Fruit fly (Drosophila melanogaster) whole organism, embryonic: ENCODE results near the gene elgi.

Source experiments
- Adf1 ChIP-seq: fragments of 200-800 bp; sonication (Bioruptor generic); IDR thresholded peaks from 2 replicates; pipeline ENCODE4 v1.3.6; 2022; ENCODE audit warnings: missing biosample characterization, missing genetic modification characterization
- CG10209 ChIP-seq: fragments of 200-800 bp; sonication (Bioruptor generic); optimal IDR thresholded peaks from 3 replicates; lab custom pipeline; 2017; ENCODE audit warnings: missing biosample characterization, mild to moderate bottlenecking, missing genetic modification characterization, missing genetic modification reagents
- CG10321 ChIP-seq: fragments of 200-800 bp; sonication (Bioruptor generic); IDR thresholded peaks from 2 replicates; pipeline ENCODE4 v1.3.6; 2022; ENCODE audit warnings: missing biosample characterization, missing genetic modification characterization
- CG11398 ChIP-seq: fragments of 200-800 bp; sonication (Bioruptor generic); optimal IDR thresholded peaks from 2 replicates; lab custom pipeline; 2016; ENCODE audit warnings: missing biosample characterization, missing genetic modification characterization
- CG11456 ChIP-seq: fragments of 200-800 bp; sonication (Bioruptor generic); IDR thresholded peaks from 3 replicates; pipeline ENCODE4 v1.3.6; 2022; ENCODE audit warnings: missing biosample characterization, missing genetic modification characterization
- CG15269 ChIP-seq: fragments of 200-800 bp; sonication (Bioruptor generic); optimal IDR thresholded peaks from 2 replicates; lab custom pipeline; 2018; ENCODE audit warnings: missing biosample characterization, mild to moderate bottlenecking, missing genetic modification characterization, moderate library complexity
- CG1529 ChIP-seq: fragments of 200-800 bp; sonication (Bioruptor generic); optimal IDR thresholded peaks from 3 replicates; lab custom pipeline; 2018; ENCODE audit warnings: missing biosample characterization, missing genetic modification characterization
- CG16813 ChIP-seq: fragments of 200-800 bp; sonication (Bioruptor generic); IDR thresholded peaks from 3 replicates; pipeline ENCODE4 v1.3.6; 2022; ENCODE audit warnings: missing biosample characterization, missing genetic modification characterization; ENCODE audit not compliant: partially characterized antibody
- CG31365 ChIP-seq: fragments of 200-800 bp; sonication (Bioruptor generic); optimal IDR thresholded peaks from 2 replicates; lab custom pipeline; 2018; ENCODE audit warnings: missing biosample characterization, mild to moderate bottlenecking, missing genetic modification characterization
- CG32772 ChIP-seq: fragments of 200-800 bp; sonication (Bioruptor generic); IDR thresholded peaks from 2 replicates; pipeline ENCODE4 v1.3.6; 2022; ENCODE audit warnings: missing biosample characterization, missing genetic modification characterization
- CG3995 ChIP-seq: fragments of 200-800 bp; sonication (Bioruptor generic); optimal IDR thresholded peaks from 3 replicates; lab custom pipeline; 2016; ENCODE audit warnings: missing biosample characterization, missing genetic modification characterization
- CG4328 ChIP-seq: fragments of 200-800 bp; sonication (Bioruptor generic); optimal IDR thresholded peaks from 3 replicates; lab custom pipeline; 2017; ENCODE audit warnings: missing biosample characterization, missing genetic modification reagents, missing genetic modification characterization
- CG8290 ChIP-seq, 3 experiments: fragments of 200-800 bp; sonication (Bioruptor generic); optimal IDR thresholded peaks; 2 replicates each; lab custom pipeline; 2016 to 2019; ENCODE audit warnings: missing biosample characterization in 3 of 3, missing genetic modification characterization in 3 of 3, mild to moderate bottlenecking in 2 of 3, moderate library complexity in 1 of 3
- CG9215 ChIP-seq: fragments of 200-800 bp; sonication (Bioruptor generic); IDR thresholded peaks from 2 replicates; pipeline ENCODE4 v1.3.6; 2022; ENCODE audit warnings: missing biosample characterization, missing genetic modification characterization
- CG9727 ChIP-seq: fragments of 200-800 bp; sonication (Bioruptor generic); optimal IDR thresholded peaks from 3 replicates; lab custom pipeline; 2017; ENCODE audit warnings: missing biosample characterization, mild to moderate bottlenecking, missing genetic modification characterization
- CG9797 ChIP-seq: fragments of 200-800 bp; sonication (Bioruptor generic); optimal IDR thresholded peaks from 3 replicates; lab custom pipeline; 2018; ENCODE audit warnings: missing biosample characterization, mild to moderate bottlenecking, missing genetic modification characterization
- Chrac-16 ChIP-seq: fragments of 200-800 bp; sonication (Bioruptor generic); optimal IDR thresholded peaks from 3 replicates; lab custom pipeline; 2016; ENCODE audit warnings: missing biosample characterization, missing genetic modification characterization
- D19B ChIP-seq: fragments of 200-800 bp; sonication (Bioruptor generic); optimal IDR thresholded peaks from 2 replicates; lab custom pipeline; 2017; ENCODE audit warnings: missing biosample characterization, mild to moderate bottlenecking, missing genetic modification characterization
- Dp ChIP-seq: fragments of 200-800 bp; sonication (Bioruptor generic); optimal IDR thresholded peaks from 2 replicates; lab custom pipeline; 2018; ENCODE audit warnings: missing biosample characterization, mild to moderate bottlenecking, missing genetic modification characterization, moderate library complexity
- Drgx ChIP-seq: fragments of 200-800 bp; sonication (Bioruptor generic); IDR thresholded peaks from 2 replicates; pipeline ENCODE4 v1.3.6; 2022; ENCODE audit warnings: missing biosample characterization, missing genetic modification characterization
- E2f2 ChIP-seq: fragments of 200-800 bp; sonication (Bioruptor generic); IDR thresholded peaks from 2 replicates; pipeline ENCODE4 v1.3.6; 2022; ENCODE audit warnings: missing biosample characterization, missing genetic modification characterization
- Ets97D ChIP-seq: fragments of 200-800 bp; sonication (Bioruptor generic); optimal IDR thresholded peaks from 3 replicates; lab custom pipeline; 2016; ENCODE audit warnings: missing biosample characterization, missing genetic modification characterization
- Hey ChIP-seq: fragments of 200-800 bp; sonication (Bioruptor generic); optimal IDR thresholded peaks from 3 replicates; lab custom pipeline; 2018; ENCODE audit warnings: missing biosample characterization, mild to moderate bottlenecking, missing genetic modification characterization
- MBD-R2 ChIP-seq: fragments of 200-800 bp; sonication (Bioruptor generic); IDR thresholded peaks from 2 replicates; pipeline ENCODE4 v1.3.6; 2022; ENCODE audit warnings: missing biosample characterization, missing genetic modification characterization
- Mad ChIP-seq: fragments of 200-800 bp; sonication (Bioruptor generic); optimal IDR thresholded peaks from 2 replicates; lab custom pipeline; 2016; ENCODE audit warnings: missing biosample characterization, missing genetic modification characterization
- Med ChIP-seq: fragments of 200-800 bp; sonication (Bioruptor generic); peaks from one replicate; lab custom pipeline; 2016; ENCODE audit warnings: missing biosample characterization, missing genetic modification characterization, mild to moderate bottlenecking, inconsistent platforms, moderate library complexity
- Meics ChIP-seq: fragments of 200-800 bp; sonication (Bioruptor generic); optimal IDR thresholded peaks from 2 replicates; lab custom pipeline; 2017; ENCODE audit warnings: missing biosample characterization, mild to moderate bottlenecking, missing genetic modification characterization
- Six4 ChIP-seq: fragments of 200-800 bp; sonication (Bioruptor generic); optimal IDR thresholded peaks from 2 replicates; lab custom pipeline; 2016; ENCODE audit warnings: missing biosample characterization, missing genetic modification characterization
- al ChIP-seq: fragments of 200-800 bp; sonication (Bioruptor generic); IDR thresholded peaks from 2 replicates; pipeline ENCODE4 v1.3.6; 2022; ENCODE audit warnings: missing biosample characterization, missing genetic modification characterization
- br ChIP-seq: fragments of >200 bp; optimal IDR thresholded peaks from 2 replicates; lab custom pipeline; 2017
- bsh ChIP-seq, 2 experiments: fragments of 200-800 bp; sonication (Bioruptor generic); optimal IDR thresholded peaks; 2 replicates each; lab custom pipeline; 2017 to 2018; ENCODE audit warnings: mild to moderate bottlenecking in 2 of 2, missing biosample characterization in 2 of 2, missing genetic modification characterization in 2 of 2, moderate library complexity in 1 of 2
- cad ChIP-seq: fragments of >200 bp; optimal IDR thresholded peaks from 2 replicates; lab custom pipeline; 2017; ENCODE audit warnings: missing biosample characterization, missing genetic modification characterization
- cg ChIP-seq: fragments of 200-800 bp; sonication (Bioruptor generic); optimal IDR thresholded peaks from 3 replicates; lab custom pipeline; 2019; ENCODE audit warnings: missing biosample characterization, mild to moderate bottlenecking, missing genetic modification characterization, moderate library complexity
- da ChIP-seq: fragments of 200-800 bp; sonication (Bioruptor generic); optimal IDR thresholded peaks from 2 replicates; lab custom pipeline; 2016; ENCODE audit warnings: missing biosample characterization, missing genetic modification characterization
- dmrt99B ChIP-seq: fragments of 200-800 bp; sonication (Bioruptor generic); optimal IDR thresholded peaks from 2 replicates; lab custom pipeline; 2018; ENCODE audit warnings: missing biosample characterization, mild to moderate bottlenecking, missing genetic modification characterization, moderate library complexity
- dysf ChIP-seq: fragments of 200-800 bp; sonication (Bioruptor generic); IDR thresholded peaks from 3 replicates; pipeline ENCODE4 v1.3.6; 2022; ENCODE audit warnings: missing biosample characterization, missing genetic modification characterization
- exex ChIP-seq: fragments of 200-800 bp; sonication (Bioruptor generic); optimal IDR thresholded peaks from 4 replicates; lab custom pipeline; 2018; ENCODE audit warnings: missing biosample characterization, mild to moderate bottlenecking, missing genetic modification characterization, moderate library complexity
- gcm2 ChIP-seq: fragments of 200-800 bp; sonication (Bioruptor generic); optimal IDR thresholded peaks from 2 replicates; lab custom pipeline; 2016; ENCODE audit warnings: missing biosample characterization, missing genetic modification characterization
- gfzf ChIP-seq: fragments of 200-800 bp; sonication (Bioruptor generic); optimal IDR thresholded peaks from 2 replicates; lab custom pipeline; 2016; ENCODE audit warnings: missing biosample characterization, mild to moderate bottlenecking, missing genetic modification characterization, moderate library complexity
- kay ChIP-seq: fragments of 200-800 bp; sonication (Bioruptor generic); optimal IDR thresholded peaks from 2 replicates; lab custom pipeline; 2016; ENCODE audit warnings: missing biosample characterization, missing genetic modification characterization
- knrl ChIP-seq: fragments of 200-800 bp; sonication (Bioruptor generic); IDR thresholded peaks from 3 replicates; pipeline ENCODE4 v1.3.6; 2022; ENCODE audit warnings: missing biosample characterization, missing genetic modification characterization; ENCODE audit not compliant: partially characterized antibody
- pb ChIP-seq: fragments of 200-800 bp; sonication (Bioruptor generic); optimal IDR thresholded peaks from 3 replicates; lab custom pipeline; 2016; ENCODE audit warnings: missing biosample characterization, missing genetic modification characterization
- pnt ChIP-seq: fragments of 200-800 bp; sonication (Bioruptor generic); optimal IDR thresholded peaks from 3 replicates; lab custom pipeline; 2016; ENCODE audit warnings: missing biosample characterization, missing genetic modification characterization
- run ChIP-seq: fragments of 200-800 bp; sonication (Bioruptor generic); optimal IDR thresholded peaks from 3 replicates; lab custom pipeline; 2018; ENCODE audit warnings: missing biosample characterization, mild to moderate bottlenecking, missing genetic modification characterization
- salm ChIP-seq: fragments of 200-800 bp; sonication (Bioruptor generic); optimal IDR thresholded peaks from 2 replicates; lab custom pipeline; 2018; ENCODE audit warnings: missing biosample characterization, mild to moderate bottlenecking, missing genetic modification characterization
- scrt ChIP-seq: fragments of 200-800 bp; sonication (Bioruptor generic); optimal IDR thresholded peaks from 2 replicates; lab custom pipeline; 2018; ENCODE audit warnings: missing biosample characterization, mild to moderate bottlenecking, missing genetic modification characterization, moderate library complexity
- sd ChIP-seq: fragments of 200-800 bp; sonication (Bioruptor generic); optimal IDR thresholded peaks from 3 replicates; lab custom pipeline; 2018; ENCODE audit warnings: missing biosample characterization, mild to moderate bottlenecking, missing genetic modification characterization, moderate library complexity
- sob ChIP-seq: fragments of 200-800 bp; sonication (Bioruptor generic); IDR thresholded peaks from 2 replicates; pipeline ENCODE4 v1.3.6; 2022; ENCODE audit warnings: missing biosample characterization, missing genetic modification characterization
- wdn ChIP-seq: fragments of 200-800 bp; sonication (Bioruptor generic); IDR thresholded peaks from 2 replicates; pipeline ENCODE4 v1.3.6; 2022; ENCODE audit warnings: missing biosample characterization, missing genetic modification characterization
- zf30C ChIP-seq: fragments of 200-800 bp; sonication (Bioruptor generic); optimal IDR thresholded peaks from 3 replicates; lab custom pipeline; 2018; ENCODE audit warnings: missing biosample characterization, mild to moderate bottlenecking, missing genetic modification characterization

elgi gene

dm6 chr3L:15982783-15983432 lies 26.6 kb downstream of the elgi start, which contains the start of the genes brm and Arl1 (continued):
- TF ChIP-seq br (lab: Kevin White, UChicago) (no peak), CG15269 (tag; lab: Kevin White, UChicago) (peak; percentile 99), Drgx (peak; percentile 99), CG9797 (GFP tag; lab: Kevin White, UChicago) (peak; percentile 69), da (GFP tag; lab: Kevin White, UChicago) (peak; percentile 65), CG10209 (GFP tag; lab: Kevin White, UChicago) (peak; percentile 98), run (tag; lab: Kevin White, UChicago) (peak; percentile 80), Ets97D (peak; percentile 85), al (GFP tag; lab: Robert Waterston, UW) (peak; percentile 99), dysf (peak; percentile 100), Mad (GFP tag; lab: Kevin White, UChicago) (peak; percentile 97), knrl (peak; percentile 69), gcm2 (GFP tag; lab: Kevin White, UChicago) (peak; percentile 81), sob (GFP tag; lab: Robert Waterston, UW) (peak; percentile 100), D19B (GFP tag; lab: Kevin White, UChicago) (peak; percentile 94), CG9727 (GFP tag; lab: Kevin White, UChicago) (peak; percentile 99), pb (GFP tag; lab: Kevin White, UChicago) (peak; percentile 30)

dm6 chr3L:15987635-15988034 lies 31.3 kb downstream of the elgi start, which contains the start of gene PolD1:
TSS of gene PolD1 (minus strand) at chr3L:15987815.
- no peak for TF ChIP-seq CG10321 (GFP tag; lab: Robert Waterston, UW)
- no peak for TF ChIP-seq Adf1 (GFP tag; lab: Robert Waterston, UW)
- peak; percentile 55 for TF ChIP-seq gfzf (GFP tag; lab: Kevin White, UChicago)
- peak; percentile 16 for TF ChIP-seq Med (GFP tag; lab: Kevin White, UChicago)
- TF ChIP-seq Hey (tag; lab: Kevin White, UChicago), result no peak
- no peak for TF ChIP-seq scrt
- TF ChIP-seq cg (GFP tag; lab: Kevin White, UChicago), result no peak
- no peak for TF ChIP-seq CG11456
- TF ChIP-seq CG1529, result no peak
- no peak for TF ChIP-seq sd (tag; lab: Kevin White, UChicago)
- peak; percentile 51 for TF ChIP-seq Dp
- TF ChIP-seq pnt (GFP tag; lab: Kevin White, UChicago), result no peak
- TF ChIP-seq Six4 (GFP tag; lab: Kevin White, UChicago), result no peak
- TF ChIP-seq D19B (GFP tag; lab: Kevin White, UChicago), result no peak
- no peak for TF ChIP-seq zf30C
- no peak for TF ChIP-seq sob (GFP tag; lab: Robert Waterston, UW)
- TF ChIP-seq E2f2, result peak; percentile 50
- TF ChIP-seq salm (tag; lab: Kevin White, UChicago), result no peak
- TF ChIP-seq bsh (GFP tag; optimal IDR thresholded peaks at IDR 0.05; lab: Kevin White, UChicago), result no peak
- TF ChIP-seq CG8290 (GFP tag; optimal IDR thresholded peaks at IDR 0.05; lab: Kevin White, UChicago), result no peak
- no peak for TF ChIP-seq CG8290 (tag; optimal IDR thresholded peaks at IDR 0.05; lab: Kevin White, UChicago)
- no peak for TF ChIP-seq CG9215 (GFP tag; lab: Robert Waterston, UW)
- TF ChIP-seq Meics, result no peak
- TF ChIP-seq CG32772, result no peak
- TF ChIP-seq MBD-R2 (GFP tag; lab: Robert Waterston, UW), result peak; percentile 31
- TF ChIP-seq Chrac-16 (GFP tag; lab: Kevin White, UChicago), result peak; percentile 5
- TF ChIP-seq kay (GFP tag; lab: Kevin White, UChicago), result no peak
- no peak for TF ChIP-seq cad (GFP tag; lab: Kevin White, UChicago)
- TF ChIP-seq CG31365 (tag; lab: Kevin White, UChicago), result no peak
- no peak for TF ChIP-seq dmrt99B (tag; lab: Kevin White, UChicago)
- no peak for TF ChIP-seq CG16813 (GFP tag; lab: Robert Waterston, UW)
- TF ChIP-seq CG11398 (GFP tag; lab: Kevin White, UChicago), result no peak
- no peak for TF ChIP-seq CG4328 (GFP tag; lab: Kevin White, UChicago)
- TF ChIP-seq wdn, result no peak
- no peak for TF ChIP-seq exex (tag; lab: Kevin White, UChicago)
- peak; percentile 74 for TF ChIP-seq CG3995 (GFP tag; lab: Kevin White, UChicago)
- no peak for TF ChIP-seq CG9797 (GFP tag; lab: Kevin White, UChicago)
